Fruit fly (Drosophila melanogaster) whole organism, embryonic: ENCODE data around the gene CG32432.

ENCODE experiments used
- Adf1 ChIP-seq: fragments of 200-800 bp; sonication (Bioruptor generic); IDR thresholded peaks from 2 replicates; pipeline ENCODE4 v1.3.6; 2022; ENCODE audit warnings: missing biosample characterization, missing genetic modification characterization
- Asciz ChIP-seq: fragments of 200-800 bp; sonication (Bioruptor generic); optimal IDR thresholded peaks from 2 replicates; lab custom pipeline; 2017; ENCODE audit warnings: missing biosample characterization, mild to moderate bottlenecking, missing genetic modification characterization, missing genetic modification reagents
- B-H1 ChIP-seq: fragments of 200-800 bp; sonication (Bioruptor generic); IDR thresholded peaks from 3 replicates; pipeline ENCODE4 v1.3.6; 2022; ENCODE audit warnings: missing biosample characterization, missing genetic modification characterization
- Bgb ChIP-seq: fragments of 200-800 bp; sonication (Bioruptor generic); IDR thresholded peaks from 2 replicates; pipeline ENCODE4 v1.3.6; 2022; ENCODE audit warnings: missing biosample characterization, missing genetic modification characterization; ENCODE audit not compliant: partially characterized antibody
- CG11695 ChIP-seq: fragments of 200-800 bp; sonication (Bioruptor generic); IDR thresholded peaks from 3 replicates; pipeline ENCODE4 v1.3.6; 2022; ENCODE audit warnings: missing biosample characterization, missing genetic modification characterization
- CG12236 ChIP-seq: fragments of 200-800 bp; sonication (Bioruptor generic); optimal IDR thresholded peaks from 2 replicates; lab custom pipeline; 2016; ENCODE audit warnings: missing biosample characterization, missing genetic modification characterization
- CG13894 ChIP-seq: fragments of 200-800 bp; sonication (Bioruptor generic); optimal IDR thresholded peaks from 3 replicates; lab custom pipeline; 2018; ENCODE audit warnings: missing biosample characterization, mild to moderate bottlenecking, missing genetic modification characterization, moderate library complexity
- CG14667 ChIP-seq: fragments of 200-800 bp; sonication (Bioruptor generic); IDR thresholded peaks from 2 replicates; pipeline ENCODE4 v1.3.6; 2022; ENCODE audit warnings: missing biosample characterization, missing genetic modification characterization
- CG14860 ChIP-seq: fragments of 200-800 bp; sonication (Bioruptor generic); IDR thresholded peaks from 3 replicates; pipeline ENCODE4 v1.3.6; 2022; ENCODE audit warnings: missing biosample characterization, missing genetic modification characterization; ENCODE audit not compliant: partially characterized antibody
- CG15073 ChIP-seq: fragments of 200-800 bp; sonication (Bioruptor generic); optimal IDR thresholded peaks from 2 replicates; lab custom pipeline; 2016; ENCODE audit warnings: missing biosample characterization, missing genetic modification characterization
- CG17829 ChIP-seq: fragments of 200-800 bp; optimal IDR thresholded peaks from 2 replicates; lab custom pipeline; 2019; ENCODE audit warnings: missing biosample characterization, mild to moderate bottlenecking, missing genetic modification characterization, moderate library complexity
- CG2202 ChIP-seq: fragments of 200-800 bp; sonication (Bioruptor generic); optimal IDR thresholded peaks from 2 replicates; lab custom pipeline; 2018; ENCODE audit warnings: missing biosample characterization, mild to moderate bottlenecking, missing genetic modification characterization
- CG30431 ChIP-seq: fragments of 200-800 bp; sonication (Bioruptor generic); optimal IDR thresholded peaks from 2 replicates; lab custom pipeline; 2017; ENCODE audit warnings: missing biosample characterization, missing genetic modification characterization
- CG31441 ChIP-seq: fragments of 200-800 bp; sonication (Bioruptor generic); IDR thresholded peaks from 2 replicates; pipeline ENCODE4 v1.3.6; 2022; ENCODE audit warnings: missing biosample characterization, missing genetic modification characterization
- CG34224 ChIP-seq: fragments of 200-800 bp; sonication (Bioruptor generic); IDR thresholded peaks from 3 replicates; pipeline ENCODE4 v1.3.6; 2022; ENCODE audit warnings: missing biosample characterization, missing genetic modification characterization; ENCODE audit not compliant: partially characterized antibody
- CG4424 ChIP-seq: fragments of 200-800 bp; sonication (Bioruptor generic); optimal IDR thresholded peaks from 3 replicates; lab custom pipeline; 2016; ENCODE audit warnings: missing biosample characterization, missing genetic modification characterization
- CG7963 ChIP-seq: fragments of 200-800 bp; sonication (Bioruptor generic); IDR thresholded peaks from 3 replicates; pipeline ENCODE4 v1.3.6; 2022; ENCODE audit warnings: missing biosample characterization, missing genetic modification characterization; ENCODE audit not compliant: partially characterized antibody
- CG8290 ChIP-seq, 3 experiments: fragments of 200-800 bp; sonication (Bioruptor generic); optimal IDR thresholded peaks; 2 replicates each; lab custom pipeline; 2016 to 2019; ENCODE audit warnings: missing biosample characterization in 3 of 3, missing genetic modification characterization in 3 of 3, mild to moderate bottlenecking in 2 of 3, moderate library complexity in 1 of 3
- Deaf1 ChIP-seq: fragments of 200-800 bp; optimal IDR thresholded peaks from 3 replicates; lab custom pipeline; 2019; ENCODE audit warnings: missing biosample characterization, mild to moderate bottlenecking, missing genetic modification characterization, moderate library complexity
- ERR ChIP-seq: fragments of 200-800 bp; sonication (Bioruptor generic); optimal IDR thresholded peaks from 2 replicates; lab custom pipeline; 2016; ENCODE audit warnings: missing biosample characterization, missing genetic modification characterization
- Ets65A ChIP-seq: fragments of 200-800 bp; sonication (Bioruptor generic); peaks from one replicate; lab custom pipeline; 2016; ENCODE audit warnings: missing biosample characterization, missing genetic modification characterization
- NK7.1 ChIP-seq: fragments of 200-800 bp; sonication (Bioruptor generic); optimal IDR thresholded peaks from 3 replicates; lab custom pipeline; 2016; ENCODE audit warnings: missing biosample characterization, missing genetic modification characterization
- Oli ChIP-seq: fragments of 200-800 bp; sonication (Bioruptor generic); optimal IDR thresholded peaks from 2 replicates; lab custom pipeline; 2018; ENCODE audit warnings: missing biosample characterization, mild to moderate bottlenecking, missing genetic modification characterization, moderate library complexity
- Optix ChIP-seq: fragments of 200-800 bp; sonication (Bioruptor generic); IDR thresholded peaks from 3 replicates; pipeline ENCODE4 v1.3.6; 2022; ENCODE audit warnings: missing biosample characterization, missing genetic modification characterization
- Pdp1 ChIP-seq, 2 experiments: fragments of 200-800 bp; sonication (Bioruptor generic); optimal IDR thresholded peaks; 3 replicates each; lab custom pipeline; 2016; ENCODE audit warnings: missing biosample characterization in 2 of 2, missing genetic modification characterization in 2 of 2, mild to moderate bottlenecking in 1 of 2, moderate library complexity in 1 of 2
- abd-A ChIP-seq: fragments of 200-800 bp; sonication (Bioruptor generic); optimal IDR thresholded peaks from 3 replicates; lab custom pipeline; 2019; ENCODE audit warnings: missing biosample characterization, mild to moderate bottlenecking, missing genetic modification characterization, moderate library complexity
- ara ChIP-seq: fragments of 200-800 bp; sonication (Bioruptor generic); IDR thresholded peaks from 2 replicates; pipeline ENCODE4 v1.3.6; 2022; ENCODE audit warnings: missing biosample characterization, missing genetic modification characterization
- caup ChIP-seq: fragments of 200-800 bp; sonication (Bioruptor generic); optimal IDR thresholded peaks from 3 replicates; lab custom pipeline; 2017; ENCODE audit warnings: missing biosample characterization, mild to moderate bottlenecking, missing genetic modification characterization, moderate library complexity; ENCODE audit not compliant: severe bottlenecking
- cg ChIP-seq: fragments of 200-800 bp; sonication (Bioruptor generic); optimal IDR thresholded peaks from 3 replicates; lab custom pipeline; 2019; ENCODE audit warnings: missing biosample characterization, mild to moderate bottlenecking, missing genetic modification characterization, moderate library complexity
- da ChIP-seq: fragments of 200-800 bp; sonication (Bioruptor generic); optimal IDR thresholded peaks from 2 replicates; lab custom pipeline; 2016; ENCODE audit warnings: missing biosample characterization, missing genetic modification characterization
- exex ChIP-seq: fragments of 200-800 bp; sonication (Bioruptor generic); optimal IDR thresholded peaks from 4 replicates; lab custom pipeline; 2018; ENCODE audit warnings: missing biosample characterization, mild to moderate bottlenecking, missing genetic modification characterization, moderate library complexity
- fru ChIP-seq: fragments of >200 bp; optimal IDR thresholded peaks from 2 replicates; lab custom pipeline; 2017
- gsb ChIP-seq: fragments of 200-800 bp; sonication (Bioruptor generic); IDR thresholded peaks from 2 replicates; pipeline ENCODE4 v1.3.6; 2022; ENCODE audit warnings: missing biosample characterization, missing genetic modification characterization
- h ChIP-seq: fragments of >200 bp; optimal IDR thresholded peaks from 2 replicates; lab custom pipeline; 2017
- inv ChIP-seq: fragments of 200-800 bp; sonication (Bioruptor generic); IDR thresholded peaks from 2 replicates; pipeline ENCODE4 v1.3.6; 2022; ENCODE audit warnings: missing biosample characterization, missing genetic modification characterization; ENCODE audit not compliant: partially characterized antibody
- lab ChIP-seq: fragments of 200-800 bp; sonication (Bioruptor generic); optimal IDR thresholded peaks from 3 replicates; lab custom pipeline; 2017; ENCODE audit warnings: missing biosample characterization, missing genetic modification characterization, mild to moderate bottlenecking, moderate library complexity, missing genetic modification reagents
- mirr ChIP-seq: fragments of 200-800 bp; sonication (Bioruptor generic); optimal IDR thresholded peaks from 3 replicates; lab custom pipeline; 2018; ENCODE audit warnings: missing biosample characterization, mild to moderate bottlenecking, missing genetic modification characterization
- sug ChIP-seq: fragments of 200-800 bp; optimal IDR thresholded peaks from 2 replicates; lab custom pipeline; 2019; ENCODE audit warnings: missing biosample characterization, mild to moderate bottlenecking, missing genetic modification characterization, moderate library complexity
- trem ChIP-seq: fragments of 200-800 bp; optimal IDR thresholded peaks from 3 replicates; lab custom pipeline; 2019; ENCODE audit warnings: missing biosample characterization, mild to moderate bottlenecking, missing genetic modification characterization, moderate library complexity

The CG32432 gene

DNA sequence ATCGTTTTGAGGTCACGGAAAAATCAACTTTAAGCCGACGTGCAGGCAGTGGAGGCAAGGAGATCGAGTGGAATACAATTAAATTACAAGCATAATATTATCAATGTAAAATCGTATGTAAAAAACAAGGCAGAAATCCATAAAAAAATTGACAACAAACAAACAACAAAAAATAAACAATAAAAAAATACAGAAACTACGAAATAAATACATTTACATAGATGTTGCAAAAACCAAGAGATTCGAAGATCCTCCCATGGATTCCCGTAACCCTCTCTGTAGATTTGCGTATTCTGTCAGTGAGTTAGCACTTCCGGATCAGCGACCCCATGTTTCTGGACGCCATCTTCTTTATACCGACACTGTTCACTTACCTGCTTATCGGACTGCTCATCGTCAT lies 49.1 kb downstream of the CG32432 start, which contains the start of gene CG3288:
TSS of gene CG3288 (plus strand) at position 301 of the 400 bp plus-strand sequence.
- TF ChIP-seq CG14860 (no peak), Optix (GFP tag; lab: Robert Waterston, UW) (no peak), da (GFP tag; lab: Kevin White, UChicago) (no peak), trem (tag; lab: Kevin White, UChicago) (no peak), CG15073 (GFP tag; lab: Kevin White, UChicago) (no peak), fru (no peak), abd-A (tag; lab: Kevin White, UChicago) (no peak), CG30431 (GFP tag; lab: Kevin White, UChicago) (no peak), h (no peak), Deaf1 (no peak), Oli (tag; lab: Kevin White, UChicago) (no peak)

DNA sequence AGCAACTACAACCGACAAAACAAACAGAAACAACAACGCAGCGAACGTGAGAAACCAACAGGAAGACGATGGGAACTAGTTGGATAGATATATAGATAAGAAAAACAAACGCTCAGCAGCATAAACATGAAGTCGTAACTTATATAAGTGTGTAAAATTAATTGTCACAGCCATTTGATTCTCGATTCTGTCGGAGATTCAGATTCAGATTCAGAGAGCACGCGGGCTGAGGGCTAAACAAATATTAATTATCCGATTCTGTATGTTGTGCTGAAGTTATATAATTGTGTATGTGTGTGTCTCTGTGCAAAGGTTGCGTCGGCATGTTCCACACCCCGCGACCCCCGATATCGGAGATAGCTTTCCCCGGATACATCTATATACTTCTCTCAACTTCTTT lies 50.8 kb downstream of the CG32432 start:
- TF ChIP-seq CG12236: no peak
- no peak for TF ChIP-seq B-H1 (GFP tag; lab: Robert Waterston, UW)
- TF ChIP-seq NK7.1 (GFP tag; lab: Kevin White, UChicago): no peak
- no peak for TF ChIP-seq CG2202
- TF ChIP-seq Pdp1 (GFP tag; optimal IDR thresholded peaks at IDR 0.05; lab: Kevin White, UChicago): peak in 1 of 2 experiments; percentile 91

DNA sequence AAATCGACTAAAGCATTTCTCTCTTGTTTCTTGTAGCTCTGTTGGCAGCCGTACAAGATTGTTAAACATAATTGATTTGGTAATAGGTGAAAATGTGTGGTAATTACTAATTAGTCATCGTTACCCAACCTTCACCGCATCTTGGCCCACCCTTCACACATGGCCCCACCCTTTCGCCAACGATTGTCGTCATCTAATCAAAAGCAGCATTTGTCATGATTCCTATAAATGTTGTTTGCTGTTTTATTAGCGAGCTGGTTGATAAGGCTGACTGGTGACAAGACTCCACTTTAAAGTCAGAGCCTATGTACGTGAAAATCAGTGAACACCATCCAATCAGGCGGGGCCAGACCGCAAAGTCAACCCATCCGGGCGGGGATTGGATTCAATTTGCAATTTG lies 54.6 kb downstream of the CG32432 start:
- TF ChIP-seq lab: peak; percentile 10
- TF ChIP-seq exex (tag; lab: Kevin White, UChicago): peak; percentile 80
- TF ChIP-seq caup: peak; percentile 65
- TF ChIP-seq mirr (GFP tag; lab: Kevin White, UChicago): peak; percentile 38
- TF ChIP-seq Asciz (GFP tag; lab: Kevin White, UChicago): no peak
- TF ChIP-seq gsb: no peak
- peak; percentile 44 for TF ChIP-seq sug (tag; lab: Kevin White, UChicago)
- peak in 1 of 2 experiments; percentile 16 for TF ChIP-seq Pdp1 (GFP tag; optimal IDR thresholded peaks at IDR 0.05; lab: Kevin White, UChicago)
- TF ChIP-seq inv (GFP tag; lab: Robert Waterston, UW): no peak
- no peak for TF ChIP-seq CG8290 (GFP tag; optimal IDR thresholded peaks at IDR 0.05; lab: Kevin White, UChicago)
- TF ChIP-seq CG8290 (tag; optimal IDR thresholded peaks at IDR 0.05; lab: Kevin White, UChicago): peak in 1 of 2 experiments; percentile 10
- TF ChIP-seq ERR (GFP tag; lab: Kevin White, UChicago): no peak
- no peak for TF ChIP-seq CG31441 (GFP tag; lab: Robert Waterston, UW)
- TF ChIP-seq CG13894 (tag; lab: Kevin White, UChicago): peak; percentile 12
- no peak for TF ChIP-seq CG4424 (GFP tag; lab: Kevin White, UChicago)
- TF ChIP-seq CG7963 (GFP tag; lab: Robert Waterston, UW): 0 out of 3 replicates have a peak, but pooled peaks have one; percentile 22
- peak; percentile 24; the same call in 1 of the 3 replicates for TF ChIP-seq CG34224 (GFP tag; lab: Robert Waterston, UW)

DNA sequence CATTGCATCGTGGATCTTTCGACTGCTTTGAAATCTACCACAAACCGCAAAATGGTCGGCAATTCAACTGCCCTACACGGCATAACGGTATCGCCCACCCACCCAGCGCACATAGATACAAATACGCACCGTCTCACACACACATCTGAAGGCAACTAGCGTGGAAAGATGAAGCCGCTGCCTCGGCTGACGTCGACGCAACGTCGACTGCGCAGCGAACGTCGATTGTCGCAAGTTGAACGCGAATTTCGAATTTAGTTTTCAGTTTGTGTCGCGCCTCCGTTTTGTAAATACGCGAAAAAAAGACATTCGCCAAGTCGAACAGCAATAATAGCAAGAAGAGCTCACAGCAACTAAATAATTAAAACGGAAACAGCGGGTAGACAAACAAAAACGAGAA lies 57.0 kb downstream of the CG32432 start:
- TF ChIP-seq cg: peak; percentile 30
- TF ChIP-seq ara (GFP tag; lab: Robert Waterston, UW): 0 out of 2 replicates have a peak, but pooled peaks have one; percentile 6
- TF ChIP-seq CG17829 (tag; lab: Kevin White, UChicago): no peak
- peak; percentile 94 for TF ChIP-seq Adf1 (GFP tag; lab: Robert Waterston, UW)
- TF ChIP-seq CG11695 (GFP tag; lab: Robert Waterston, UW): 0 out of 3 replicates have a peak, but pooled peaks have one; percentile 20
- no peak for TF ChIP-seq CG14667
- 0 out of 2 replicates have a peak, but pooled peaks have one; percentile 22 for TF ChIP-seq Bgb (GFP tag; lab: Robert Waterston, UW)
- peak; percentile 45 for TF ChIP-seq Ets65A (GFP tag; lab: Kevin White, UChicago)
- TF ChIP-seq, all 482 proteins: peak for 6
